In the genomic region with DNA sequence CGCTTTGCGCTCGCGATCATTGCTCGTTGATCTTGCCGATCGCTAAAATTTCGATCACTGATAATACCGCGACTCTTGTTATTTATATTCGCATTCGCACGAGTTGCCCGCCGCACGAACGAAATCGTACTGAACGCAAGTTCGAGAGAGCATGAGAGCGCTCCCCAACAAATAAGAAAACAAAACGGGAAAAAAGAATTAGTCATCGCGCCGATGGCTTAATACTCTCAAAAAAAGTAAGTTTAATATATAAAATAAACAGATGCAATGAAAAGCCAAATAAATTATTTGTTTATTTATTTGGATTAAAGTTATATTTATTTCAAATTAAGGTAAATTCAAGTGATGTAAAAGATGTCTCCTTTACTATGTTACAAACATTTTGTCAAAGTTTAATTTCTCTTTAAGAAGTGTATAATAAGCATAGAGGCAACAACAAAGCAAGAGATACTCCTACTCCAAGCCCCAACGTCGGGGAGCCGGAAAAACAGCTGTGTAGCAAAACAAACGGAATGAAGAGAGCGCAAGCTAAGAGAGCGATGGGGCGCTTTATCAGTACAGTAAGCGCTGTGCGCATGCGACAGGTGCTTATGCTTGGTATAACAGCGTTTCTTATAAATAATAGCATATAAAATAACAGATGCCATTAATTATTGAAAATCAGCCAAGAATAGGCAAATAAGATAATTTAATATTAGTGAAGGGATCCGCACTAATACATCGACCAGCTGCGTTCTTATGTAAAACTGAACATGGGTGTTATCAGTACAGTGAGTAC, we compare ENCODE assay signal across 1 fruit fly cellular context.
A peak's percentile ranks its signal among the peaks of the same experiment; 100 is the strongest.
TF ChIP-seq lines count a peak whose summit lies in the region.

No protein-coding gene starts in this region.

TF ChIP-seq in whole organism, embryonic, 481 proteins besides CTCF, POLR2A, EP300 and RAD21 (continued from another document and continues in another):
- TF ChIP-seq tio (GFP tag; optimal IDR thresholded peaks at IDR 0.05; lab: Kevin White, UChicago) (peak; percentile 78), lilli (GFP tag; optimal IDR thresholded peaks at IDR 0.05; lab: Kevin White, UChicago) (peak; percentile 77), jing (GFP tag; optimal IDR thresholded peaks at IDR 0.05; lab: Kevin White, UChicago) (peak; percentile 77), zfh2 (GFP tag; optimal IDR thresholded peaks at IDR 0.05; lab: Kevin White, UChicago) (peak; percentile 61), D19A (tag; optimal IDR thresholded peaks at IDR 0.05; lab: Kevin White, UChicago) (peak; percentile 99), esg (GFP tag; conservative IDR thresholded peaks at IDR 0.05; lab: Robert Waterston, UW) (peak; percentile 77), pfk (GFP tag; optimal IDR thresholded peaks at IDR 0.05; lab: Kevin White, UChicago) (no peak), CG10959 (GFP tag; IDR thresholded peaks at IDR 0.05; lab: Robert Waterston, UW) (peak; percentile 49; the same call in 1 of the 2 replicates), mld (GFP tag; IDR thresholded peaks at IDR 0.05; lab: Robert Waterston, UW; ENCODE audit: partially characterized antibody) (no peak), CG17361 (GFP tag; IDR thresholded peaks at IDR 0.05; lab: Robert Waterston, UW) (peak; percentile 88), eve (GFP tag; optimal IDR thresholded peaks at IDR 0.05; lab: Kevin White, UChicago) (peak in 1 of 2 experiments; percentile 85), pum (GFP tag; optimal IDR thresholded peaks at IDR 0.05; lab: Kevin White, UChicago) (peak; percentile 38), CG11398 (GFP tag; optimal IDR thresholded peaks at IDR 0.05; lab: Kevin White, UChicago) (peak; percentile 29), CG9215 (GFP tag; IDR thresholded peaks at IDR 0.05; lab: Robert Waterston, UW) (no peak; the same call in 1 of the 2 replicates), salm (tag; optimal IDR thresholded peaks at IDR 0.05; lab: Kevin White, UChicago) (peak; percentile 44), CG2199 (GFP tag; IDR thresholded peaks at IDR 0.05; lab: Robert Waterston, UW) (no peak), CG8388 (GFP tag; optimal IDR thresholded peaks at IDR 0.05; lab: Kevin White, UChicago) (peak; percentile 71), C15 (GFP tag; IDR thresholded peaks at IDR 0.05; lab: Robert Waterston, UW) (no peak), Side (GFP tag; optimal IDR thresholded peaks at IDR 0.05; lab: Kevin White, UChicago) (peak; percentile 22), onecut (GFP tag; IDR thresholded peaks at IDR 0.05; lab: Robert Waterston, UW) (peak; percentile 36; the same call in 1 of the 2 replicates), Drgx (GFP tag; IDR thresholded peaks at IDR 0.05; lab: Robert Waterston, UW) (no peak; the same call in 1 of the 2 replicates), pzg (GFP tag; optimal IDR thresholded peaks at IDR 0.05; lab: Kevin White, UChicago) (no peak), CG8290 (GFP tag; optimal IDR thresholded peaks at IDR 0.05; lab: Kevin White, UChicago) (peak; percentile 35), CG8290 (tag; optimal IDR thresholded peaks at IDR 0.05; lab: Kevin White, UChicago) (peak; percentile 25 to 44), wdn (GFP tag; IDR thresholded peaks at IDR 0.05; lab: Robert Waterston, UW) (peak; percentile 64), fd96Cb (tag; optimal IDR thresholded peaks at IDR 0.05; lab: Kevin White, UChicago) (peak; percentile 75), D19B (GFP tag; optimal IDR thresholded peaks at IDR 0.05; lab: Kevin White, UChicago) (peak; percentile 5), CG42726 (GFP tag; IDR thresholded peaks at IDR 0.05; lab: Robert Waterston, UW; ENCODE audit: partially characterized antibody) (no peak), repo (GFP tag; optimal IDR thresholded peaks at IDR 0.05; lab: Kevin White, UChicago) (no peak), Sox100B (GFP tag; optimal IDR thresholded peaks at IDR 0.05; lab: Kevin White, UChicago) (peak; percentile 94), CG12391 (tag; optimal IDR thresholded peaks at IDR 0.05; lab: Kevin White, UChicago) (peak; percentile 67), CG12236 (GFP tag; optimal IDR thresholded peaks at IDR 0.05; lab: Kevin White, UChicago) (peak; percentile 59), sna (GFP tag; IDR thresholded peaks at IDR 0.05; lab: Robert Waterston, UW; ENCODE audit: partially characterized antibody) (no peak), CG15073 (GFP tag; optimal IDR thresholded peaks at IDR 0.05; lab: Kevin White, UChicago) (peak; percentile 12), ewg (GFP tag; optimal IDR thresholded peaks at IDR 0.05; lab: Kevin White, UChicago) (peak; percentile 54), CG15011 (GFP tag; optimal IDR thresholded peaks at IDR 0.05; lab: Kevin White, UChicago) (no peak), Eip74EF (GFP tag; optimal IDR thresholded peaks at IDR 0.05; lab: Kevin White, UChicago) (peak in 1 of 2 experiments; percentile 76), CG15269 (tag; optimal IDR thresholded peaks at IDR 0.05; lab: Kevin White, UChicago) (peak; percentile 81), tap (tag; optimal IDR thresholded peaks at IDR 0.05; lab: Kevin White, UChicago) (peak; percentile 47), dimm (GFP tag; IDR thresholded peaks at IDR 0.05; lab: Robert Waterston, UW) (0 out of 2 replicates have a peak, but pooled peaks have one; percentile 8), phol (tag; optimal IDR thresholded peaks at IDR 0.05; lab: Kevin White, UChicago) (peak; percentile 76), toy (GFP tag; IDR thresholded peaks at IDR 0.05; lab: Robert Waterston, UW) (no peak), gce (GFP tag; IDR thresholded peaks at IDR 0.05; lab: Robert Waterston, UW) (peak; percentile 50; the same call in 1 of the 3 replicates), Bgb (GFP tag; IDR thresholded peaks at IDR 0.05; lab: Robert Waterston, UW; ENCODE audit: partially characterized antibody) (peak; percentile 56; the same call in 1 of the 2 replicates), so (GFP tag; IDR thresholded peaks at IDR 0.05; lab: Robert Waterston, UW) (peak; percentile 74), HLH4C (GFP tag; IDR thresholded peaks at IDR 0.05; lab: Robert Waterston, UW; ENCODE audit: partially characterized antibody) (no peak), mam (GFP tag; optimal IDR thresholded peaks at IDR 0.05; lab: Kevin White, UChicago) (peak; percentile 46), tin (GFP tag; optimal IDR thresholded peaks at IDR 0.05; lab: Kevin White, UChicago) (peak; percentile 55), BtbVII (GFP tag; optimal IDR thresholded peaks at IDR 0.05; lab: Kevin White, UChicago) (peak; percentile 75), Awh (GFP tag; IDR thresholded peaks at IDR 0.05; lab: Robert Waterston, UW) (peak; percentile 19; the same call in 1 of the 2 replicates), CG11085 (GFP tag; IDR thresholded peaks at IDR 0.05; lab: Robert Waterston, UW) (peak; percentile 26), CG6654 (GFP tag; optimal IDR thresholded peaks at IDR 0.05; lab: Kevin White, UChicago) (peak; percentile 40), CG6175 (GFP tag; IDR thresholded peaks at IDR 0.05; lab: Robert Waterston, UW) (no peak), btn (GFP tag; optimal IDR thresholded peaks at IDR 0.05; lab: Kevin White, UChicago) (no peak), klu (GFP tag; IDR thresholded peaks at IDR 0.05; lab: Robert Waterston, UW) (peak; percentile 42; the same call in 1 of the 2 replicates), CG2889 (GFP tag; IDR thresholded peaks at IDR 0.05; lab: Robert Waterston, UW) (peak; percentile 39; the same call in 1 of the 3 replicates), crp (GFP tag; optimal IDR thresholded peaks at IDR 0.05; lab: Kevin White, UChicago) (peak in 1 of 2 experiments; percentile 46), CG7963 (GFP tag; IDR thresholded peaks at IDR 0.05; lab: Robert Waterston, UW; ENCODE audit: partially characterized antibody) (no peak), CG8944 (GFP tag; optimal IDR thresholded peaks at IDR 0.05; lab: Kevin White, UChicago) (peak; percentile 41), Bdp1 (GFP tag; optimal IDR thresholded peaks at IDR 0.05; lab: Kevin White, UChicago) (peak; percentile 46), CG2120 (GFP tag; optimal IDR thresholded peaks at IDR 0.05; lab: Kevin White, UChicago) (peak; percentile 85), pan (optimal IDR thresholded peaks at IDR 0.05; lab: Kevin White, UChicago) (no peak), pan (GFP tag; optimal IDR thresholded peaks at IDR 0.05 in 1 of 2, IDR thresholded peaks at IDR 0.05 in 1 of 2) (peak in 1 of 2 experiments; percentile 63), her (GFP tag; optimal IDR thresholded peaks at IDR 0.05; lab: Kevin White, UChicago) (peak; percentile 30), crc (GFP tag; optimal IDR thresholded peaks at IDR 0.05; lab: Kevin White, UChicago) (peak; percentile 36), cad (GFP tag; optimal IDR thresholded peaks at IDR 0.05; lab: Kevin White, UChicago) (no peak), cato (GFP tag; optimal IDR thresholded peaks at IDR 0.05; lab: Kevin White, UChicago; ENCODE audit: borderline replicate concordance) (peak; percentile 60), nerfin-2 (GFP tag; IDR thresholded peaks at IDR 0.05; lab: Robert Waterston, UW; ENCODE audit: partially characterized antibody) (no peak), Sry-δ (GFP tag; optimal IDR thresholded peaks at IDR 0.05; lab: Kevin White, UChicago) (no peak), CG4328 (GFP tag; optimal IDR thresholded peaks at IDR 0.05; lab: Kevin White, UChicago) (peak; percentile 58), CG1792 (GFP tag; optimal IDR thresholded peaks at IDR 0.05; lab: Kevin White, UChicago) (no peak), danr (GFP tag; IDR thresholded peaks at IDR 0.05; lab: Robert Waterston, UW) (peak; percentile 44; the same call in 1 of the 2 replicates), dati (GFP tag; IDR thresholded peaks at IDR 0.05; lab: Robert Waterston, UW) (no peak), chm (GFP tag; IDR thresholded peaks at IDR 0.05; lab: Robert Waterston, UW) (peak; percentile 22), Hr3 (GFP tag; optimal IDR thresholded peaks at IDR 0.05; lab: Kevin White, UChicago) (peak; percentile 79), Adf1 (GFP tag; IDR thresholded peaks at IDR 0.05; lab: Robert Waterston, UW) (peak; percentile 29), CG17186 (GFP tag; optimal IDR thresholded peaks at IDR 0.05; lab: Kevin White, UChicago) (no peak), CG34376 (GFP tag; optimal IDR thresholded peaks at IDR 0.05; lab: Kevin White, UChicago) (peak; percentile 53), sqz (GFP tag; optimal IDR thresholded peaks at IDR 0.05; lab: Kevin White, UChicago) (peak; percentile 52), lola (GFP tag; optimal IDR thresholded peaks at IDR 0.05; lab: Kevin White, UChicago) (peak in 1 of 3 experiments; percentile 67), Hr78 (GFP tag; optimal IDR thresholded peaks at IDR 0.05; lab: Kevin White, UChicago) (no peak), ci (GFP tag; IDR thresholded peaks at IDR 0.05; lab: Robert Waterston, UW) (peak; percentile 61), pnt (GFP tag; optimal IDR thresholded peaks at IDR 0.05; lab: Kevin White, UChicago) (peak; percentile 84), zfh1 (GFP tag; IDR thresholded peaks at IDR 0.05; lab: Robert Waterston, UW) (peak; percentile 68; the same call in 2 of the 3 replicates), Rx (GFP tag; IDR thresholded peaks at IDR 0.05; lab: Robert Waterston, UW) (peak; percentile 65; the same call in 1 of the 2 replicates), H15 (GFP tag; IDR thresholded peaks at IDR 0.05; lab: Robert Waterston, UW) (no peak; the same call in 2 of the 3 replicates), ash1 (GFP tag; optimal IDR thresholded peaks at IDR 0.05; lab: Kevin White, UChicago) (no peak), CG12299 (tag; optimal IDR thresholded peaks at IDR 0.05; lab: Kevin White, UChicago) (peak; percentile 55), CG16779 (GFP tag; IDR thresholded peaks at IDR 0.05; lab: Robert Waterston, UW) (no peak), Hsf (GFP tag; optimal IDR thresholded peaks at IDR 0.05; lab: Kevin White, UChicago) (peak; percentile 81), Ptx1 (GFP tag; IDR thresholded peaks at IDR 0.05; lab: Robert Waterston, UW) (peak; percentile 92), CG3281 (GFP tag; optimal IDR thresholded peaks at IDR 0.05; lab: Kevin White, UChicago) (peak; percentile 51), Opbp (GFP tag; IDR thresholded peaks at IDR 0.05; lab: Robert Waterston, UW; ENCODE audit: partially characterized antibody) (no peak), CG13775 (GFP tag; optimal IDR thresholded peaks at IDR 0.05; lab: Kevin White, UChicago) (peak; percentile 71), CG5180 (GFP tag; optimal IDR thresholded peaks at IDR 0.05; lab: Kevin White, UChicago) (peak; percentile 53), ac (GFP tag; optimal IDR thresholded peaks at IDR 0.05; lab: Kevin White, UChicago) (no peak), Hr51 (GFP tag; optimal IDR thresholded peaks at IDR 0.05; lab: Kevin White, UChicago) (peak; percentile 24 to 79), CG1603 (tag; optimal IDR thresholded peaks at IDR 0.05; lab: Kevin White, UChicago) (peak; percentile 82), Dref (GFP tag; IDR thresholded peaks at IDR 0.05; lab: Robert Waterston, UW) (no peak), pho (GFP tag; optimal IDR thresholded peaks at IDR 0.05; lab: Kevin White, UChicago) (peak; percentile 48), Mes4 (GFP tag; optimal IDR thresholded peaks at IDR 0.05; lab: Kevin White, UChicago) (peak; percentile 7), seq (GFP tag; IDR thresholded peaks at IDR 0.05; lab: Robert Waterston, UW) (peak; percentile 79), CG14014 (GFP tag; IDR thresholded peaks at IDR 0.05; lab: Robert Waterston, UW) (peak; percentile 67), Stat92E (GFP tag; optimal IDR thresholded peaks at IDR 0.05; lab: Kevin White, UChicago) (peak in 1 of 3 experiments; percentile 9), Oaz (GFP tag; IDR thresholded peaks at IDR 0.05; lab: Robert Waterston, UW) (peak; percentile 35; the same call in 1 of the 2 replicates), CG18619 (GFP tag; optimal IDR thresholded peaks at IDR 0.05; lab: Kevin White, UChicago) (peak; percentile 79), CG17568 (GFP tag; optimal IDR thresholded peaks at IDR 0.05; lab: Kevin White, UChicago) (peak; percentile 72), HLH54F (GFP tag; optimal IDR thresholded peaks at IDR 0.05; lab: Kevin White, UChicago) (peak; percentile 63), CG10431 (GFP tag; optimal IDR thresholded peaks at IDR 0.05; lab: Kevin White, UChicago) (peak; percentile 3), kay (GFP tag; optimal IDR thresholded peaks at IDR 0.05; lab: Kevin White, UChicago) (peak; percentile 52), fd64A (GFP tag; optimal IDR thresholded peaks at IDR 0.05; lab: Kevin White, UChicago) (peak; percentile 26), slp2 (GFP tag; optimal IDR thresholded peaks at IDR 0.05; lab: Kevin White, UChicago) (peak; percentile 77), ERR (GFP tag; optimal IDR thresholded peaks at IDR 0.05; lab: Kevin White, UChicago) (no peak), CG14050 (GFP tag; IDR thresholded peaks at IDR 0.05; lab: Robert Waterston, UW) (peak; percentile 70), CG7786 (GFP tag; optimal IDR thresholded peaks at IDR 0.05; lab: Kevin White, UChicago) (peak; percentile 58), CG8765 (GFP tag; IDR thresholded peaks at IDR 0.05; lab: Robert Waterston, UW) (no peak), CG11456 (GFP tag; IDR thresholded peaks at IDR 0.05; lab: Robert Waterston, UW) (peak; percentile 83; the same call in 2 of the 3 replicates), Atf3 (GFP tag; optimal IDR thresholded peaks at IDR 0.05; lab: Kevin White, UChicago) (peak; percentile 29)
